Fruit fly (Drosophila melanogaster): Measurements from ENCODE around the gene CG42714.

CG42714 gene

dm6 chr3L:6256408-6257188 is 22.7 kb upstream of the CG42714 start, which contains the start of gene Best2 (continued):
- TF ChIP-seq zen (tag; optimal IDR thresholded peaks at IDR 0.05), result peak; percentile 7
- no peak for TF ChIP-seq CG4282 (GFP tag; optimal IDR thresholded peaks at IDR 0.05)
- TF ChIP-seq Drgx (GFP tag; IDR thresholded peaks at IDR 0.05), result peak; percentile 92
- peak; percentile 69 for TF ChIP-seq Nf-YB (GFP tag; optimal IDR thresholded peaks at IDR 0.05)
- TF ChIP-seq lov (optimal IDR thresholded peaks at IDR 0.05), result no peak
- TF ChIP-seq lov (GFP tag; IDR thresholded peaks at IDR 0.05), result 0 out of 3 replicates have a peak, but pooled peaks have one; percentile 60
- TF ChIP-seq CG8359 (GFP tag; optimal IDR thresholded peaks at IDR 0.05; ENCODE audit: borderline replicate concordance), result peak; percentile 47
- TF ChIP-seq CG9876 (GFP tag; optimal IDR thresholded peaks at IDR 0.05), result peak; percentile 13
- peak; percentile 93 for TF ChIP-seq tgo (GFP tag; IDR thresholded peaks at IDR 0.05)
- TF ChIP-seq Doc2 (GFP tag; IDR thresholded peaks at IDR 0.05), result peak; percentile 50
- TF ChIP-seq CG10979 (tag; optimal IDR thresholded peaks at IDR 0.05), result peak; percentile 87
- peak; percentile 87 for TF ChIP-seq CG9727 (GFP tag; optimal IDR thresholded peaks at IDR 0.05)
- peak; percentile 29 for TF ChIP-seq her (GFP tag; optimal IDR thresholded peaks at IDR 0.05)
- peak; percentile 91 for TF ChIP-seq sug (tag; optimal IDR thresholded peaks at IDR 0.05)
- no peak for TF ChIP-seq br (optimal IDR thresholded peaks at IDR 0.05)
- TF ChIP-seq fd3F (GFP tag; optimal IDR thresholded peaks at IDR 0.05), result peak; percentile 82
- peak; percentile 22 for TF ChIP-seq Sry-δ (GFP tag; optimal IDR thresholded peaks at IDR 0.05)
- peak; percentile 84 for TF ChIP-seq ken (GFP tag; IDR thresholded peaks at IDR 0.05)
- TF ChIP-seq NfI (GFP tag; optimal IDR thresholded peaks at IDR 0.05), result peak; percentile 84
- peak; percentile 94 for TF ChIP-seq gem (tag; optimal IDR thresholded peaks at IDR 0.05)
- TF ChIP-seq D19B (GFP tag; optimal IDR thresholded peaks at IDR 0.05), result peak; percentile 64
- peak; percentile 55 for TF ChIP-seq sd (tag; optimal IDR thresholded peaks at IDR 0.05)
- peak; percentile 75 for TF ChIP-seq cas (GFP tag; IDR thresholded peaks at IDR 0.05)
- no peak for TF ChIP-seq usp (GFP tag; optimal IDR thresholded peaks at IDR 0.05)
- TF ChIP-seq Meics (GFP tag; optimal IDR thresholded peaks at IDR 0.05), result peak; percentile 88
- peak; percentile 45 for TF ChIP-seq btn (GFP tag; optimal IDR thresholded peaks at IDR 0.05)
- peak in 1 of 2 experiments; percentile 81 for TF ChIP-seq Eip74EF (GFP tag; optimal IDR thresholded peaks at IDR 0.05)
- TF ChIP-seq CG6854 (GFP tag; optimal IDR thresholded peaks at IDR 0.05), result peak; percentile 68
- no peak; the same call in none of the 2 replicates for TF ChIP-seq CG16779 (GFP tag; IDR thresholded peaks at IDR 0.05)
- TF ChIP-seq CG7357 (GFP tag; IDR thresholded peaks at IDR 0.05), result peak; percentile 89
- peak in 1 of 2 experiments; percentile 35 for TF ChIP-seq insv (GFP tag; optimal IDR thresholded peaks at IDR 0.05)
- TF ChIP-seq CG7786 (GFP tag; optimal IDR thresholded peaks at IDR 0.05), result peak; percentile 64
- peak; percentile 86 for TF ChIP-seq CG12391 (tag; optimal IDR thresholded peaks at IDR 0.05)
- peak; percentile 94 for TF ChIP-seq lmd (GFP tag; IDR thresholded peaks at IDR 0.05)
- no peak for TF ChIP-seq wek (GFP tag; optimal IDR thresholded peaks at IDR 0.05)
- TF ChIP-seq pnt (GFP tag; optimal IDR thresholded peaks at IDR 0.05), result peak; percentile 52
- peak; percentile 26 for TF ChIP-seq CG3995 (GFP tag; optimal IDR thresholded peaks at IDR 0.05)
- peak; percentile 0 for TF ChIP-seq pb (GFP tag; optimal IDR thresholded peaks at IDR 0.05)
- TF ChIP-seq zfh2 (GFP tag; optimal IDR thresholded peaks at IDR 0.05), result peak; percentile 72
- peak; percentile 81 for TF ChIP-seq CG14050 (GFP tag; IDR thresholded peaks at IDR 0.05)
- peak; percentile 64 for TF ChIP-seq CG8281 (tag; optimal IDR thresholded peaks at IDR 0.05)
- TF ChIP-seq corto (GFP tag; optimal IDR thresholded peaks at IDR 0.05), result peak; percentile 94
- peak; percentile 81 for TF ChIP-seq CG11456 (GFP tag; IDR thresholded peaks at IDR 0.05)
- peak; percentile 77 for TF ChIP-seq CG5953 (GFP tag; IDR thresholded peaks at IDR 0.05)
- TF ChIP-seq aop (GFP tag; IDR thresholded peaks at IDR 0.05), result no peak
- no peak for TF ChIP-seq cad (GFP tag; optimal IDR thresholded peaks at IDR 0.05)
- peak; percentile 68 for TF ChIP-seq Six4 (GFP tag; optimal IDR thresholded peaks at IDR 0.05)
- TF ChIP-seq CG7271 (tag; optimal IDR thresholded peaks at IDR 0.05), result no peak
- TF ChIP-seq CG10147 (GFP tag; optimal IDR thresholded peaks at IDR 0.05), result peak; percentile 74
- no peak for TF ChIP-seq hb (GFP tag; IDR thresholded peaks at IDR 0.05; ENCODE audit: partially characterized antibody)
- no peak for TF ChIP-seq CTCF (GFP tag; optimal IDR thresholded peaks at IDR 0.05)
